Worm (Caenorhabditis elegans): ENCODE results near the gene zipt-13.

The zipt-13 gene

ce11 chrX:10230872-10231271, 5.9 kb downstream of the zipt-13 start (continued):
- TF ChIP-seq sdz-12 (GFP tag; optimal IDR thresholded peaks at IDR 0.05) (no peak), ama-1 (optimal IDR thresholded peaks at IDR 0.05) (no peak), hmg-1.1 (GFP tag; IDR thresholded peaks at IDR 0.05) (no peak), lin-15B (tag; optimal IDR thresholded peaks at IDR 0.05) (no peak), rbr-2 (tag; optimal IDR thresholded peaks at IDR 0.05) (no peak), nhr-10 (tag; optimal IDR thresholded peaks at IDR 0.05) (no peak), nhr-237 (tag; optimal IDR thresholded peaks at IDR 0.05) (no peak), ZK337.2 (GFP tag; IDR thresholded peaks at IDR 0.05) (no peak), ZK546.5 (tag; optimal IDR thresholded peaks at IDR 0.05) (no peak), hlh-30 (tag; optimal IDR thresholded peaks at IDR 0.05; ENCODE audit: insufficient read depth) (peak; percentile 92)

ce11 chrX:10228094-10228746, 8.5 kb downstream of the zipt-13 start, which contains the start of gene C14H10.3:
Gene C14H10.3 (minus strand): TSS chrX:10228137.
- TF ChIP-seq nhr-28 (tag; optimal IDR thresholded peaks at IDR 0.05) (peak; percentile 24), dmd-6 (GFP tag; IDR thresholded peaks at IDR 0.05) (no peak), lin-29 (GFP tag; IDR thresholded peaks at IDR 0.05) (no peak), F10B5.3 (tag; optimal IDR thresholded peaks at IDR 0.05) (no peak), cey-2 (tag; optimal IDR thresholded peaks at IDR 0.05; ENCODE audit: borderline replicate concordance, insufficient read depth) (no peak), daf-16 (GFP tag; optimal IDR thresholded peaks at IDR 0.05) (no peak), daf-16 (tag; optimal IDR thresholded peaks at IDR 0.05) (peak; percentile 65), duxl-1 (tag; optimal IDR thresholded peaks at IDR 0.05; ENCODE audit: poor library complexity) (no peak), php-3 (GFP tag; IDR thresholded peaks at IDR 0.05) (no peak), unc-62 (GFP tag; optimal IDR thresholded peaks at IDR 0.05 in 1 of 2) (peak in 1 of 2 experiments; percentile 28), unc-62 (tag; optimal IDR thresholded peaks at IDR 0.05) (no peak), aha-1 (tag) (peak; percentile 83), madf-5 (GFP tag; IDR thresholded peaks at IDR 0.05) (no peak), snpc-1.2 (GFP tag; IDR thresholded peaks at IDR 0.05) (no peak), dve-1 (tag; optimal IDR thresholded peaks at IDR 0.05; ENCODE audit: insufficient read depth) (peak; percentile 13)

DNA sequence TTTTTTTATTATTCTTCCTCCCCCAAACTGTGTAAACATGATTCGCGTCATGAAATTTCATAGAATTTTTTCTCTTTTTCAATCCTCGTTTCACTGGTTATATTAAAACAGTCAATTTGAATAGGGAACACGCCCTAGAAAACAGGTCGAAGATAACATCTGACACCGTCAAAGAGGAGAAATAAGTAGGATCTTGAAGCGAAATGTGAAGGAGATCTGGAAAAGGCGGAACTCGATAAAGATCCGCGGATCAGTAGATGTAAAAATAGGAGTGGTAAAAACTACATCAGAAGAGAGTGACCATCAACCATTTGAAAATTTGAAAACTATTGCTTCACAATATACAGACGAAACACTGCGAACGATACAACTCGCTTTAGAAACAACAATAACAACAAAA, 9.5 kb downstream of the zipt-13 start:
- TF ChIP-seq zfp-2 (tag; optimal IDR thresholded peaks at IDR 0.05) (no peak), daf-19 (GFP tag; conservative IDR thresholded peaks at IDR 0.05) (no peak), zfp-3 (GFP tag; conservative IDR thresholded peaks at IDR 0.05) (no peak), T20F7.1 (GFP tag; optimal IDR thresholded peaks at IDR 0.05) (no peak), F10B5.3 (tag; optimal IDR thresholded peaks at IDR 0.05) (no peak), zag-1 (tag; optimal IDR thresholded peaks at IDR 0.05) (no peak), hlh-30 (tag; optimal IDR thresholded peaks at IDR 0.05; ENCODE audit: insufficient read depth) (no peak), dve-1 (tag; optimal IDR thresholded peaks at IDR 0.05; ENCODE audit: insufficient read depth) (no peak), ztf-7 (tag; optimal IDR thresholded peaks at IDR 0.05) (no peak), daf-12 (tag; optimal IDR thresholded peaks at IDR 0.05) (no peak), nhr-41 (GFP tag; IDR thresholded peaks at IDR 0.05) (no peak), vab-7 (GFP tag; IDR thresholded peaks at IDR 0.05) (no peak), lin-38 (GFP tag; IDR thresholded peaks at IDR 0.05) (no peak), ceh-44 (GFP tag; IDR thresholded peaks at IDR 0.05) (no peak), mxl-3 (GFP tag; optimal IDR thresholded peaks at IDR 0.05) (no peak), ceh-28 (tag; optimal IDR thresholded peaks at IDR 0.05) (no peak), D1046.2 (GFP tag; IDR thresholded peaks at IDR 0.05) (no peak)

All from whole organism, L4 larva.